Worm (Caenorhabditis elegans) whole organism, L2 larva: ENCODE data around the gene Y37D8A.4.

ENCODE experiments used
- C34F6.9 ChIP-seq: fragments of 150-350 bp; optimal IDR thresholded peaks from 2 replicates; lab custom pipeline; 2014; ENCODE audit warnings: missing biosample characterization, missing genetic modification characterization
- F13H6.1 ChIP-seq: sonication (generic microtip); optimal IDR thresholded peaks from 2 replicates; lab custom pipeline; 2016; ENCODE audit warnings: missing genetic modification characterization, missing compliant biosample characterization
- R02D3.7 ChIP-seq: fragments of 150-350 bp; optimal IDR thresholded peaks from 2 replicates; lab custom pipeline; 2014; ENCODE audit warnings: missing biosample characterization, missing genetic modification characterization
- Y55F3AM.14 ChIP-seq: fragments of 200-800 bp; sonication (Bioruptor generic); optimal IDR thresholded peaks from 2 replicates; lab custom pipeline; 2018; ENCODE audit warnings: mild to moderate bottlenecking, missing genetic modification characterization, missing compliant biosample characterization
- ZK546.5 ChIP-seq: sonication (generic microtip); optimal IDR thresholded peaks from 2 replicates; lab custom pipeline; 2017; ENCODE audit warnings: missing biosample characterization, missing genetic modification characterization
- aly-2 ChIP-seq: fragments of 150-350 bp; optimal IDR thresholded peaks from 2 replicates; lab custom pipeline; 2014; ENCODE audit warnings: missing biosample characterization, missing genetic modification characterization
- ama-1 ChIP-seq: fragments of 150-350 bp; optimal IDR thresholded peaks from 2 replicates; lab custom pipeline; 2018; ENCODE audit warnings: inconsistent platforms
- blmp-1 ChIP-seq: sonication (generic microtip); optimal IDR thresholded peaks from 2 replicates; lab custom pipeline; 2017; ENCODE audit warnings: missing genetic modification characterization, mild to moderate bottlenecking, missing compliant biosample characterization, antibody characterized with exemption, moderate library complexity; ENCODE audit not compliant: insufficient read depth
- ceh-16 ChIP-seq: fragments of 150-350 bp; optimal IDR thresholded peaks from 2 replicates; lab custom pipeline; 2014; ENCODE audit warnings: missing biosample characterization, missing genetic modification characterization
- crh-2 ChIP-seq: sonication (generic microtip); optimal IDR thresholded peaks from 2 replicates; lab custom pipeline; 2017; ENCODE audit warnings: missing biosample characterization, missing genetic modification characterization
- dmd-4 ChIP-seq: sonication (generic microtip); optimal IDR thresholded peaks from 2 replicates; lab custom pipeline; 2017; ENCODE audit warnings: missing biosample characterization, missing genetic modification characterization
- egl-27 ChIP-seq: sonication (generic microtip); optimal IDR thresholded peaks from 3 replicates; lab custom pipeline; 2017; ENCODE audit warnings: missing biosample characterization, missing genetic modification reagents, missing genetic modification characterization
- elt-1 ChIP-seq: fragments of 150-350 bp; optimal IDR thresholded peaks from 2 replicates; lab custom pipeline; 2014; ENCODE audit warnings: missing biosample characterization, missing genetic modification characterization
- elt-3 ChIP-seq: sonication (generic microtip); optimal IDR thresholded peaks from 2 replicates; lab custom pipeline; 2017; ENCODE audit warnings: missing biosample characterization, missing genetic modification characterization
- fos-1 ChIP-seq: fragments of 150-350 bp; optimal IDR thresholded peaks from 2 replicates; lab custom pipeline; 2014; ENCODE audit warnings: missing biosample characterization, missing genetic modification characterization
- gmeb-1 ChIP-seq: fragments of 150-350 bp; optimal IDR thresholded peaks from 2 replicates; lab custom pipeline; 2014; ENCODE audit warnings: missing biosample characterization, missing genetic modification characterization
- lin-11 ChIP-seq: fragments of 150-350 bp; sonication (generic microtip); optimal IDR thresholded peaks from 2 replicates; lab custom pipeline; 2014; ENCODE audit warnings: missing biosample characterization, missing genetic modification characterization, inconsistent platforms, mixed read lengths
- lin-13 ChIP-seq: fragments of 150-350 bp; optimal IDR thresholded peaks from 2 replicates; lab custom pipeline; 2014; ENCODE audit warnings: missing biosample characterization, missing genetic modification reagents, missing genetic modification characterization
- lin-39 ChIP-seq: fragments of 150-350 bp; optimal IDR thresholded peaks from 2 replicates; lab custom pipeline; 2014; ENCODE audit warnings: missing biosample characterization, missing genetic modification reagents, missing genetic modification characterization
- lsy-2 ChIP-seq, 2 experiments: fragments of 150-350 bp in 1 of 2; sonication (generic microtip) in 1 of 2; optimal IDR thresholded peaks; 2 replicates each; lab custom pipeline; 2014 to 2017; ENCODE audit warnings: missing biosample characterization in 2 of 2, missing genetic modification characterization in 2 of 2
- mab-5 ChIP-seq: fragments of 150-350 bp; optimal IDR thresholded peaks from 2 replicates; lab custom pipeline; 2014; ENCODE audit warnings: missing biosample characterization, missing genetic modification characterization
- mbf-1 ChIP-seq: sonication (generic microtip); optimal IDR thresholded peaks from 2 replicates; lab custom pipeline; 2017; ENCODE audit warnings: missing biosample characterization, missing genetic modification characterization
- mdl-1 ChIP-seq, 2 experiments: fragments of 150-350 bp in 1 of 2; sonication (generic microtip) in 1 of 2; optimal IDR thresholded peaks; 2 replicates each; lab custom pipeline; 2017; ENCODE audit warnings: missing biosample characterization in 2 of 2, missing genetic modification characterization in 2 of 2
- nhr-10 ChIP-seq: sonication (generic microtip); optimal IDR thresholded peaks from 2 replicates; lab custom pipeline; 2017; ENCODE audit warnings: missing biosample characterization, missing genetic modification characterization
- nhr-11 ChIP-seq: fragments of 150-350 bp; optimal IDR thresholded peaks from 2 replicates; lab custom pipeline; 2014; ENCODE audit warnings: missing biosample characterization, missing genetic modification characterization
- nhr-12 ChIP-seq: fragments of 150-350 bp; optimal IDR thresholded peaks from 2 replicates; lab custom pipeline; 2014; ENCODE audit warnings: missing biosample characterization, missing genetic modification characterization
- nhr-21 ChIP-seq: fragments of 150-350 bp; optimal IDR thresholded peaks from 2 replicates; lab custom pipeline; 2014; ENCODE audit warnings: missing biosample characterization, missing genetic modification characterization
- nhr-23 ChIP-seq: fragments of 150-350 bp; optimal IDR thresholded peaks from 2 replicates; lab custom pipeline; 2014; ENCODE audit warnings: missing biosample characterization, missing genetic modification reagents, missing genetic modification characterization
- nhr-237 ChIP-seq: fragments of 150-350 bp; optimal IDR thresholded peaks from 2 replicates; lab custom pipeline; 2014; ENCODE audit warnings: missing biosample characterization, missing genetic modification characterization
- nhr-25 ChIP-seq: fragments of 150-350 bp; sonication (generic microtip); optimal IDR thresholded peaks from 3 replicates; lab custom pipeline; 2014; ENCODE audit warnings: missing biosample characterization, missing genetic modification characterization
- nhr-6 ChIP-seq: fragments of 150-350 bp; optimal IDR thresholded peaks from 2 replicates; lab custom pipeline; 2014; ENCODE audit warnings: missing biosample characterization, missing genetic modification characterization
- nhr-77 ChIP-seq: fragments of 150-350 bp; optimal IDR thresholded peaks from 2 replicates; lab custom pipeline; 2014; ENCODE audit warnings: missing biosample characterization, missing genetic modification characterization
- peb-1 ChIP-seq: fragments of 150-350 bp; optimal IDR thresholded peaks from 2 replicates; lab custom pipeline; 2014; ENCODE audit warnings: missing biosample characterization, missing genetic modification characterization
- sem-4 ChIP-seq: fragments of 150-350 bp; optimal IDR thresholded peaks from 2 replicates; lab custom pipeline; 2014; ENCODE audit warnings: missing biosample characterization, missing genetic modification reagents, missing genetic modification characterization
- skn-1 ChIP-seq: sonication (generic microtip); optimal IDR thresholded peaks from 2 replicates; lab custom pipeline; 2017; ENCODE audit warnings: missing biosample characterization, missing genetic modification characterization
- sma-3 ChIP-seq: sonication (generic microtip); optimal IDR thresholded peaks from 2 replicates; lab custom pipeline; 2016; ENCODE audit warnings: missing genetic modification reagents, missing genetic modification characterization, missing compliant biosample characterization
- sma-9 ChIP-seq, 2 experiments: fragments of 150-350 bp in 1 of 2; sonication (generic microtip) in 1 of 2; optimal IDR thresholded peaks; 2 replicates each; lab custom pipeline; 2014 to 2016; ENCODE audit warnings: missing genetic modification characterization in 2 of 2, mild to moderate bottlenecking in 1 of 2, missing biosample characterization in 1 of 2, missing compliant biosample characterization in 1 of 2, missing genetic modification reagents in 1 of 2, moderate library complexity in 1 of 2
- snpc-4 ChIP-seq: fragments of 150-350 bp; optimal IDR thresholded peaks from 2 replicates; lab custom pipeline; 2014; ENCODE audit warnings: missing biosample characterization, missing genetic modification characterization
- unc-39 ChIP-seq: fragments of 150-350 bp; optimal IDR thresholded peaks from 2 replicates; lab custom pipeline; 2014; ENCODE audit warnings: missing biosample characterization, missing genetic modification characterization
- unc-55 ChIP-seq: fragments of 150-350 bp; sonication (generic microtip); optimal IDR thresholded peaks from 3 replicates; lab custom pipeline; 2014; ENCODE audit warnings: missing biosample characterization, missing genetic modification reagents, missing genetic modification characterization
- unc-62 ChIP-seq: fragments of 150-350 bp; optimal IDR thresholded peaks from 2 replicates; lab custom pipeline; 2014; ENCODE audit warnings: missing biosample characterization, missing genetic modification reagents, missing genetic modification characterization
- zag-1 ChIP-seq: fragments of 150-350 bp; optimal IDR thresholded peaks from 2 replicates; lab custom pipeline; 2014; ENCODE audit warnings: missing biosample characterization, missing genetic modification characterization
- ztf-1 ChIP-seq: fragments of 200-800 bp; sonication (Bioruptor generic); conservative IDR thresholded peaks from 2 replicates; pipeline ENCODE4 v1.3.6; 2022; ENCODE audit warnings: missing genetic modification characterization, missing compliant biosample characterization
- ztf-11 ChIP-seq: sonication (generic microtip); optimal IDR thresholded peaks from 2 replicates; lab custom pipeline; 2017; ENCODE audit warnings: missing biosample characterization, missing genetic modification characterization

The Y37D8A.4 gene

ce11 chrIII:12807726-12808125 is 31.0 kb downstream of the Y37D8A.4 start, which contains the start of gene BE10.3:
Gene BE10.3 (plus strand): TSS chrIII:12808026.
- TF ChIP-seq nhr-23 (no peak), gmeb-1 (no peak), elt-3 (tag; lab: Kevin White, UChicago) (no peak), Y55F3AM.14 (GFP tag; lab: Kevin White, UChicago) (no peak), nhr-6 (tag; lab: Kevin White, UChicago) (no peak), aly-2 (no peak), nhr-25 (tag; lab: Kevin White, UChicago) (no peak)

ce11 chrIII:12806712-12807111 is 32.1 kb downstream of the Y37D8A.4 start, which contains the start of gene BE10.5:
Gene BE10.5 (minus strand): TSS chrIII:12806812.
- TF ChIP-seq mdl-1 (tag; optimal IDR thresholded peaks at IDR 0.05; lab: Kevin White, UChicago) (no peak), mab-5 (tag; lab: Kevin White, UChicago) (no peak), unc-39 (no peak), skn-1 (tag; lab: Kevin White, UChicago) (no peak), sma-3 (no peak), nhr-12 (tag; lab: Kevin White, UChicago) (no peak), lin-11 (tag; lab: Kevin White, UChicago) (no peak), F13H6.1 (no peak), nhr-11 (tag; lab: Kevin White, UChicago) (no peak), nhr-237 (no peak), R02D3.7 (tag; lab: Kevin White, UChicago) (no peak), blmp-1 (tag; lab: Kevin White, UChicago) (no peak), egl-27 (no peak), nhr-21 (tag; lab: Kevin White, UChicago) (no peak), unc-62 (GFP tag; lab: Kevin White, UChicago) (no peak), aly-2 (no peak), elt-3 (tag; lab: Kevin White, UChicago) (no peak), lin-39 (tag; lab: Kevin White, UChicago) (no peak)

- TF ChIP-seq egl-27 (no peak), skn-1 (tag; lab: Kevin White, UChicago) (no peak), ama-1 (no peak), F13H6.1 (no peak), lin-39 (tag; lab: Kevin White, UChicago) (no peak), dmd-4 (tag; lab: Kevin White, UChicago) (no peak), ztf-1 (GFP tag; lab: Robert Waterston, UW) (no peak), nhr-10 (tag; lab: Kevin White, UChicago) (no peak), unc-62 (GFP tag; lab: Kevin White, UChicago) (no peak), nhr-77 (no peak), nhr-25 (tag; lab: Kevin White, UChicago) (peak; percentile 18), lin-13 (GFP tag; lab: Kevin White, UChicago) (no peak), unc-55 (GFP tag; lab: Kevin White, UChicago) (no peak), sem-4 (tag; lab: Kevin White, UChicago) (peak; percentile 56), blmp-1 (tag; lab: Kevin White, UChicago) (peak; percentile 93), ZK546.5 (tag; lab: Kevin White, UChicago) (no peak), snpc-4 (tag; lab: Kevin White, UChicago) (no peak), mab-5 (tag; lab: Kevin White, UChicago) (no peak), lsy-2 (tag; optimal IDR thresholded peaks at IDR 0.05; lab: Kevin White, UChicago) (no peak), nhr-237 (no peak), peb-1 (tag; lab: Kevin White, UChicago) (no peak), nhr-6 (tag; lab: Kevin White, UChicago) (no peak), nhr-23 (no peak), sma-9 (GFP tag; optimal IDR thresholded peaks at IDR 0.05; lab: Kevin White, UChicago) (no peak), sma-9 (tag; optimal IDR thresholded peaks at IDR 0.05; lab: Kevin White, UChicago) (no peak), mbf-1 (tag; lab: Kevin White, UChicago) (no peak), crh-2 (no peak), elt-1 (tag; lab: Kevin White, UChicago) (no peak), nhr-21 (tag; lab: Kevin White, UChicago) (no peak), lin-11 (tag; lab: Kevin White, UChicago) (no peak), C34F6.9 (tag; lab: Kevin White, UChicago) (no peak), ceh-16 (tag; lab: Kevin White, UChicago) (peak; percentile 58), fos-1 (tag; lab: Kevin White, UChicago) (peak; percentile 47), elt-3 (tag; lab: Kevin White, UChicago) (no peak), Y55F3AM.14 (GFP tag; lab: Kevin White, UChicago) (no peak), zag-1 (tag; lab: Kevin White, UChicago) (no peak), R02D3.7 (tag; lab: Kevin White, UChicago) (no peak), nhr-12 (tag; lab: Kevin White, UChicago) (no peak), unc-39 (no peak), aly-2 (no peak), nhr-11 (tag; lab: Kevin White, UChicago) (no peak), sma-3 (no peak), ztf-11 (tag; lab: Kevin White, UChicago) (no peak)
- TF ChIP-seq, all 48 proteins: peak for 5
Observed at ce11 chrIII:12800529-12800928, 38.2 kb downstream of the Y37D8A.4 start.
